Fruit fly (Drosophila melanogaster): ENCODE measurements around the gene CG6420.

- TF ChIP-seq CG7045 (GFP tag; optimal IDR thresholded peaks at IDR 0.05) (no peak), toe (GFP tag; optimal IDR thresholded peaks at IDR 0.05) (no peak), CG11617 (GFP tag; optimal IDR thresholded peaks at IDR 0.05) (no peak), CG14711 (tag; optimal IDR thresholded peaks at IDR 0.05) (no peak), cnc (optimal IDR thresholded peaks at IDR 0.05) (no peak), kay (GFP tag; ENCODE audit: borderline replicate concordance) (no peak), CG1620 (GFP tag; optimal IDR thresholded peaks at IDR 0.05) (no peak), CG5204 (GFP tag; optimal IDR thresholded peaks at IDR 0.05) (no peak), Hr96 (GFP tag; optimal IDR thresholded peaks at IDR 0.05) (no peak), bab1 (GFP tag; optimal IDR thresholded peaks at IDR 0.05) (no peak), pad (GFP tag; optimal IDR thresholded peaks at IDR 0.05) (no peak), CG12768 (GFP tag; optimal IDR thresholded peaks at IDR 0.05) (no peak), CG7101 (tag; optimal IDR thresholded peaks at IDR 0.05) (no peak)
Measured at dm6 chr3R:26700125-26700524, 24.9 kb downstream of the CG6420 start.
